Worm (Caenorhabditis elegans): Measurements from ENCODE around the gene T26C11.4.

DNA sequence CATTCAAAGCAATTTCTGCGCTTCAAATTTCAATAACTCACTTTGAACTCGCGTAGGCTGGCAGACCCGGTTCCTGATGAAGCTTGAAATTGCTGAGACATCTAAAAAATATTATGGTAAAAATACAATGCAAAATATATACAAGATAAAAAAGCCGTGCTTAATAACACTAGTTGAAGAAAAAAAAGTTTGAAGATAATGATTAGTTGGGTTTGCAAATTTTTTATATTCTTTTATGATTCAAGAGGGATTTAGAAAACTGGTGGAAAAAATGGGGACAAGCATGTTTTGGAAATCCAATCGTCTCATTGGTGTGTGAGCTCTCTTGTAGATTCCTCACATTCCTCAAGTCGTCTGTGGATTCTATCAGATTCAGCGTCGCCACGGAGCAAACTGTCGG lies 7.3 kb upstream of the T26C11.4 start, which contains the start of gene ceh-21:
- TF ChIP-seq unc-62 (GFP tag; optimal IDR thresholded peaks at IDR 0.05): no peak
- no peak for TF ChIP-seq ceh-88 (GFP tag; IDR thresholded peaks at IDR 0.05)
- no peak for TF ChIP-seq ztf-4 (tag; optimal IDR thresholded peaks at IDR 0.05)
- TF ChIP-seq lir-3 (tag; optimal IDR thresholded peaks at IDR 0.05; ENCODE audit: poor library complexity): no peak
- no peak for TF ChIP-seq snu-23 (GFP tag; optimal IDR thresholded peaks at IDR 0.05)
- no peak for TF ChIP-seq unc-30 (tag; optimal IDR thresholded peaks at IDR 0.05)
- TF ChIP-seq egl-13 (tag; optimal IDR thresholded peaks at IDR 0.05): no peak
- TF ChIP-seq dpl-1 (GFP tag; optimal IDR thresholded peaks at IDR 0.05): no peak
- TF ChIP-seq snpc-4 (tag; optimal IDR thresholded peaks at IDR 0.05): no peak
